Worm (Caenorhabditis elegans) whole organism, L4 larva: ENCODE measurements around the gene bca-1.

Experiments used
- D1046.2 ChIP-seq: fragments of 200-800 bp; sonication (Bioruptor generic); IDR thresholded peaks from 2 replicates; pipeline ENCODE4 v1.3.6; 2022; ENCODE audit warnings: missing genetic modification characterization, missing compliant biosample characterization
- F26F4.8 ChIP-seq: fragments of 200-800 bp; sonication (Bioruptor generic); conservative IDR thresholded peaks from 2 replicates; pipeline ENCODE4 v1.3.6; 2022; ENCODE audit warnings: missing genetic modification characterization, missing compliant biosample characterization
- F37D6.2 ChIP-seq: sonication (generic microtip); optimal IDR thresholded peaks from 2 replicates; lab custom pipeline; 2016; ENCODE audit warnings: mild to moderate bottlenecking, missing genetic modification characterization, missing compliant biosample characterization
- F44E2.7 ChIP-seq: fragments of 200-800 bp; sonication (Bioruptor generic); IDR thresholded peaks from 2 replicates; pipeline ENCODE4 v2.1.2; 2022; ENCODE audit warnings: missing genetic modification characterization, missing compliant biosample characterization
- F49E8.2 ChIP-seq: sonication (generic microtip); optimal IDR thresholded peaks from 2 replicates; lab custom pipeline; 2016; ENCODE audit warnings: missing compliant biosample characterization, mild to moderate bottlenecking, missing genetic modification characterization, borderline replicate concordance
- R02D3.7 ChIP-seq: fragments of 150-350 bp; sonication (generic microtip); optimal IDR thresholded peaks from 3 replicates; lab custom pipeline; 2014; ENCODE audit warnings: missing biosample characterization, missing genetic modification characterization
- Y48G9A.11 ChIP-seq: fragments of 200-800 bp; sonication (Bioruptor generic); IDR thresholded peaks from 2 replicates; pipeline ENCODE4 v1.3.6; 2022; ENCODE audit warnings: missing genetic modification reagents, missing genetic modification characterization, missing compliant biosample characterization
- ZK337.2 ChIP-seq: fragments of 200-800 bp; sonication (Bioruptor generic); IDR thresholded peaks from 2 replicates; pipeline ENCODE4 v1.3.6; 2022; ENCODE audit warnings: missing genetic modification reagents, missing genetic modification characterization, missing compliant biosample characterization
- aha-1 ChIP-seq: fragments of 150-350 bp; peaks from one replicate; lab custom pipeline; 2014; ENCODE audit warnings: missing biosample characterization, missing genetic modification characterization
- ama-1 ChIP-seq: fragments of 150-350 bp; optimal IDR thresholded peaks from 2 replicates; lab custom pipeline; 2014; ENCODE audit warnings: inconsistent platforms, mixed read lengths
- arid-1 ChIP-seq: fragments of 200-800 bp; sonication (Bioruptor generic); conservative IDR thresholded peaks from 2 replicates; pipeline ENCODE4 v1.3.6; 2022; ENCODE audit warnings: missing genetic modification reagents, missing genetic modification characterization, missing compliant biosample characterization
- ceh-20 ChIP-seq: fragments of 200-800 bp; sonication (Bioruptor generic); IDR thresholded peaks from 2 replicates; pipeline ENCODE4 v1.3.6; 2022; ENCODE audit warnings: missing genetic modification reagents, missing genetic modification characterization, missing compliant biosample characterization
- ceh-32 ChIP-seq: sonication (generic microtip); optimal IDR thresholded peaks from 2 replicates; lab custom pipeline; 2016; ENCODE audit warnings: mild to moderate bottlenecking, missing genetic modification characterization, missing compliant biosample characterization; ENCODE audit not compliant: poor library complexity
- ceh-62 ChIP-seq: sonication (generic microtip); optimal IDR thresholded peaks from 2 replicates; lab custom pipeline; 2017; ENCODE audit warnings: missing biosample characterization, missing genetic modification characterization
- ceh-82 ChIP-seq: sonication (generic microtip); optimal IDR thresholded peaks from 2 replicates; lab custom pipeline; 2017; ENCODE audit warnings: missing biosample characterization, missing genetic modification characterization
- ces-1 ChIP-seq: fragments of 150-350 bp; sonication (generic microtip); optimal IDR thresholded peaks from 4 replicates; lab custom pipeline; 2014; ENCODE audit warnings: missing biosample characterization, missing genetic modification reagents, missing genetic modification characterization
- daf-12 ChIP-seq: fragments of 150-350 bp; optimal IDR thresholded peaks from 2 replicates; lab custom pipeline; 2014; ENCODE audit warnings: missing biosample characterization, missing genetic modification reagents, missing genetic modification characterization
- daf-16 ChIP-seq, 3 experiments: sonication (generic microtip); optimal IDR thresholded peaks; 2 replicates each; lab custom pipeline; 2016 to 2017; ENCODE audit warnings: missing genetic modification characterization in 3 of 3, missing genetic modification reagents in 3 of 3, mild to moderate bottlenecking in 2 of 3, missing compliant biosample characterization in 2 of 3, missing biosample characterization in 1 of 3, moderate library complexity in 1 of 3
- daf-8 ChIP-seq: fragments of 200-800 bp; sonication (Bioruptor generic); IDR thresholded peaks from 2 replicates; pipeline ENCODE4 v1.3.6; 2022; ENCODE audit warnings: missing genetic modification characterization, missing compliant biosample characterization
- dpl-1 ChIP-seq: fragments of 150-350 bp; optimal IDR thresholded peaks from 2 replicates; lab custom pipeline; 2014; ENCODE audit warnings: missing biosample characterization, missing genetic modification reagents, missing genetic modification characterization
- dve-1 ChIP-seq: sonication (generic microtip); optimal IDR thresholded peaks from 2 replicates; lab custom pipeline; 2017; ENCODE audit warnings: antibody characterized with exemption, mild to moderate bottlenecking, missing genetic modification characterization, missing compliant biosample characterization; ENCODE audit not compliant: insufficient read depth
- egl-43 ChIP-seq: fragments of 200-800 bp; sonication (Bioruptor generic); IDR thresholded peaks from 2 replicates; pipeline ENCODE4 v1.3.6; 2022; ENCODE audit warnings: missing genetic modification reagents, missing genetic modification characterization, missing compliant biosample characterization
- hlh-11 ChIP-seq: fragments of 200-800 bp; sonication (Bioruptor generic); optimal IDR thresholded peaks from 2 replicates; lab custom pipeline; 2018; ENCODE audit warnings: mild to moderate bottlenecking, missing genetic modification characterization, missing compliant biosample characterization
- hlh-30 ChIP-seq: sonication (generic microtip); optimal IDR thresholded peaks from 2 replicates; lab custom pipeline; 2017; ENCODE audit warnings: antibody characterized with exemption, mild to moderate bottlenecking, missing genetic modification characterization, missing compliant biosample characterization; ENCODE audit not compliant: insufficient read depth
- lim-7 ChIP-seq: fragments of 200-800 bp; sonication (Bioruptor generic); IDR thresholded peaks from 2 replicates; pipeline ENCODE4 v1.3.6; 2022; ENCODE audit warnings: missing genetic modification characterization, missing compliant biosample characterization
- lin-29 ChIP-seq: fragments of 200-800 bp; sonication (Bioruptor generic); IDR thresholded peaks from 2 replicates; pipeline ENCODE4 v1.3.6; 2022; ENCODE audit warnings: missing genetic modification reagents, missing genetic modification characterization, missing compliant biosample characterization
- lin-39 ChIP-seq: fragments of 150-350 bp; optimal IDR thresholded peaks from 2 replicates; lab custom pipeline; 2014; ENCODE audit warnings: missing biosample characterization, missing genetic modification reagents, missing genetic modification characterization
- madf-5 ChIP-seq, 2 experiments: fragments of 200-800 bp; sonication (Bioruptor generic); IDR thresholded peaks; 2 replicates each; pipeline ENCODE4 v1.3.6; 2022; ENCODE audit warnings: missing compliant biosample characterization in 2 of 2, missing genetic modification characterization in 2 of 2
- madf-9 ChIP-seq: fragments of 200-800 bp; sonication (Bioruptor generic); conservative IDR thresholded peaks from 2 replicates; pipeline ENCODE4 v1.3.6; 2022; ENCODE audit warnings: missing genetic modification reagents, missing genetic modification characterization, missing compliant biosample characterization
- mdl-1 ChIP-seq, 2 experiments: fragments of 150-350 bp in 1 of 2; sonication (generic microtip) in 1 of 2; optimal IDR thresholded peaks; 2 replicates each; lab custom pipeline; 2014 to 2017; ENCODE audit warnings: missing biosample characterization in 2 of 2, missing genetic modification characterization in 2 of 2
- mep-1 ChIP-seq: fragments of 150-350 bp; sonication (generic microtip); optimal IDR thresholded peaks from 3 replicates; lab custom pipeline; 2014; ENCODE audit warnings: missing biosample characterization, missing genetic modification characterization
- mes-2 ChIP-seq: sonication (generic microtip); optimal IDR thresholded peaks from 2 replicates; lab custom pipeline; 2016; ENCODE audit warnings: missing genotype, mild to moderate bottlenecking, missing genetic modification characterization, missing compliant biosample characterization; ENCODE audit not compliant: poor library complexity, severe bottlenecking
- nhr-11 ChIP-seq: fragments of 150-350 bp; optimal IDR thresholded peaks from 2 replicates; lab custom pipeline; 2014; ENCODE audit warnings: missing biosample characterization, missing genetic modification characterization
- nhr-111 ChIP-seq: fragments of 200-800 bp; sonication (Bioruptor generic); optimal IDR thresholded peaks from 2 replicates; lab custom pipeline; 2018; ENCODE audit warnings: mild to moderate bottlenecking, missing genetic modification characterization, missing compliant biosample characterization
- nhr-28 ChIP-seq: fragments of 150-350 bp; optimal IDR thresholded peaks from 2 replicates; lab custom pipeline; 2014; ENCODE audit warnings: missing biosample characterization, missing genetic modification characterization
- nhr-6 ChIP-seq: fragments of 150-350 bp; optimal IDR thresholded peaks from 2 replicates; lab custom pipeline; 2014; ENCODE audit warnings: missing biosample characterization, missing genetic modification characterization
- pha-4 ChIP-seq, 2 experiments: fragments of 150-350 bp in 1 of 2; fragments of 200-800 bp in 1 of 2; sonication (Bioruptor generic) in 1 of 2; IDR thresholded peaks in 1 of 2; optimal IDR thresholded peaks in 1 of 2; 2 replicates each; pipeline versions ENCODE4 v1.3.6 to Lab custom; 2014 to 2022; ENCODE audit warnings: missing genetic modification characterization in 2 of 2, missing genetic modification reagents in 2 of 2, missing biosample characterization in 1 of 2, missing compliant biosample characterization in 1 of 2
- rbr-2 ChIP-seq: sonication (generic microtip); optimal IDR thresholded peaks from 2 replicates; lab custom pipeline; 2016; ENCODE audit warnings: missing genotype, missing genetic modification characterization, missing compliant biosample characterization
- saeg-2 ChIP-seq: fragments of 200-800 bp; sonication (Bioruptor generic); IDR thresholded peaks from 2 replicates; pipeline ENCODE4 v1.3.6; 2022; ENCODE audit warnings: missing genetic modification reagents, missing genetic modification characterization, missing compliant biosample characterization
- sdz-12 ChIP-seq: fragments of 200-800 bp; sonication (Bioruptor generic); optimal IDR thresholded peaks from 2 replicates; lab custom pipeline; 2018; ENCODE audit warnings: mild to moderate bottlenecking, missing genetic modification characterization, missing compliant biosample characterization
- snpc-1.2 ChIP-seq: fragments of 200-800 bp; sonication (Bioruptor generic); IDR thresholded peaks from 2 replicates; pipeline ENCODE4 v1.3.6; 2022; ENCODE audit warnings: missing genetic modification reagents, missing genetic modification characterization, missing compliant biosample characterization
- spr-1 ChIP-seq: sonication (generic microtip); optimal IDR thresholded peaks from 2 replicates; lab custom pipeline; 2016; ENCODE audit warnings: mild to moderate bottlenecking, missing genetic modification characterization, missing compliant biosample characterization
- tra-1 ChIP-seq: fragments of 200-800 bp; sonication (Bioruptor generic); IDR thresholded peaks from 2 replicates; pipeline ENCODE4 v1.3.6; 2022; ENCODE audit warnings: missing genetic modification reagents, missing genetic modification characterization, missing compliant biosample characterization
- unc-130 ChIP-seq: sonication (generic microtip); optimal IDR thresholded peaks from 2 replicates; lab custom pipeline; 2016; ENCODE audit warnings: missing genetic modification reagents, missing genetic modification characterization, missing compliant biosample characterization
- unc-39 ChIP-seq: sonication (generic microtip); optimal IDR thresholded peaks from 2 replicates; lab custom pipeline; 2017; ENCODE audit warnings: missing biosample characterization, missing genetic modification characterization
- unc-62 ChIP-seq, 3 experiments: fragments of 150-350 bp in 1 of 3; sonication (generic microtip); optimal IDR thresholded peaks in 2 of 3; peaks in 1 of 3; 1 replicate in 1 of 3; 2 replicates in 2 of 3; lab custom pipeline; 2014 to 2017; ENCODE audit warnings: missing biosample characterization in 3 of 3, missing genetic modification characterization in 3 of 3, missing genetic modification reagents in 3 of 3, missing genotype in 1 of 3
- zfp-2 ChIP-seq: sonication (generic microtip); optimal IDR thresholded peaks from 2 replicates; lab custom pipeline; 2016; ENCODE audit warnings: mild to moderate bottlenecking, missing genetic modification characterization, missing compliant biosample characterization
- zfp-3 ChIP-seq: fragments of 200-800 bp; sonication (Bioruptor generic); conservative IDR thresholded peaks from 2 replicates; pipeline ENCODE4 v1.3.6; 2022; ENCODE audit warnings: missing genetic modification reagents, missing genetic modification characterization, missing compliant biosample characterization

bca-1 gene

DNA sequence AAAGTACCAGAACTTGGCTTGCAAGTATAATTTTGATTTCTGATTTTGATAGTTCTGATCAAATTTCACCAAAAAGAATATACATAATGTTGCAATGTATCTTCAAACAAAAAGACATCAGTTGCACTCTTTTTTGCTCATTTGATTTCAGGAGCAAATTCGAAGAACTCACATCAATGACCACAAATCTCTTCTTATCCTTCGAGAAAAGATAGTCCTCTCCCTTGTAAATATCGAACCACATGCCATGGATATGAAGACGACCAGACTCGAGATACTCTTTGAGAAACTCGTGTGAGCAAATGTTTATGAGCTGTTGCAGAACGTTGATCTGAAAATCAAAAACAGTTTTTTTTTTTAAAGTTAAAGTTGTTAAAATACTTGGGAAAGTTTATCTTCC is 1.7 kb downstream of the bca-1 start:
- peak in 1 of 2 experiments; percentile 23 for TF ChIP-seq daf-16 (GFP tag; optimal IDR thresholded peaks at IDR 0.05; lab: Kevin White, UChicago)
- TF ChIP-seq daf-16 (tag; optimal IDR thresholded peaks at IDR 0.05; lab: Kevin White, UChicago) = no peak
- TF ChIP-seq pha-4 (GFP tag; IDR thresholded peaks at IDR 0.05; lab: Robert Waterston, UW) = no peak
- no peak for TF ChIP-seq pha-4 (tag; optimal IDR thresholded peaks at IDR 0.05; lab: Kevin White, UChicago)
- peak; percentile 1 for TF ChIP-seq nhr-11 (tag; lab: Kevin White, UChicago)
- no peak for TF ChIP-seq lim-7 (GFP tag; lab: Robert Waterston, UW)
- no peak for TF ChIP-seq mes-2 (tag; lab: Kevin White, UChicago)
- no peak for TF ChIP-seq unc-39 (tag; lab: Kevin White, UChicago)

DNA sequence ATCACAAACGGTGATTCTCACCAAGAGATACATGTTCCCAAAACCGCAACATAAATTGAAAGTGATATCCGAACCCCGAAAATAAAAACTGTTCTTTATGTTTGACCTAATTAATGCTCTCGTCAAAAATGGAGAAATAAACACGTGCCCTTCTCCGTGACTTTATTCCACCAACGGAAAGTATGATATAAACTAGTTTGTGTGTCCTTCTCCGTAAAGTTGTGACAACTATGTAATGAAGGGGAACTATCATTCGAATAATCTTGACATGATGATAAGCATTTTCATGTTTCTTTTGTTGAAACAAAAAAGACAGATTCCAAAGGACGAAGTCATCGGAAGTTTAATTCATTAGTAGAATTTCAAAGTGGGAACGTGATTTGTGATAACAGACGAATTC is 3.0 kb downstream of the bca-1 start:
- TF ChIP-seq saeg-2 (GFP tag; lab: Robert Waterston, UW) (no peak), F37D6.2 (tag; lab: Kevin White, UChicago) (no peak), zfp-3 (GFP tag; lab: Robert Waterston, UW) (0 out of 2 replicates have a peak, but pooled peaks have one; percentile 17), F49E8.2 (tag; lab: Kevin White, UChicago) (no peak), mes-2 (tag; lab: Kevin White, UChicago) (no peak), rbr-2 (tag; lab: Kevin White, UChicago) (no peak), ceh-82 (tag; lab: Kevin White, UChicago) (no peak), F26F4.8 (GFP tag; lab: Robert Waterston, UW) (no peak), mep-1 (tag; lab: Kevin White, UChicago) (peak; percentile 62), ceh-32 (tag; lab: Kevin White, UChicago) (no peak), madf-5 (GFP tag; IDR thresholded peaks at IDR 0.05; lab: Robert Waterston, UW) (no peak), ces-1 (no peak), nhr-11 (tag; lab: Kevin White, UChicago) (no peak), R02D3.7 (tag; lab: Kevin White, UChicago) (no peak), dpl-1 (GFP tag; lab: Kevin White, UChicago) (no peak), spr-1 (tag; lab: Kevin White, UChicago) (no peak), ama-1 (lab: Kevin White, UChicago) (peak; percentile 29), lin-39 (tag; lab: Kevin White, UChicago) (no peak), arid-1 (GFP tag; lab: Robert Waterston, UW) (no peak), nhr-6 (peak; percentile 2), sdz-12 (no peak), unc-62 (GFP tag; optimal IDR thresholded peaks at IDR 0.05 in 1 of 2; lab: Kevin White, UChicago) (peak in 1 of 2 experiments; percentile 93), unc-62 (tag; optimal IDR thresholded peaks at IDR 0.05; lab: Kevin White, UChicago) (no peak), unc-130 (GFP tag; lab: Kevin White, UChicago) (no peak), madf-9 (GFP tag; lab: Robert Waterston, UW) (no peak), dve-1 (peak; percentile 3), ZK337.2 (GFP tag; lab: Robert Waterston, UW) (no peak), D1046.2 (GFP tag; lab: Robert Waterston, UW) (no peak), snpc-1.2 (GFP tag; lab: Robert Waterston, UW) (no peak), daf-8 (GFP tag; lab: Robert Waterston, UW) (no peak), hlh-11 (tag; lab: Kevin White, UChicago) (peak; percentile 43), lin-29 (no peak), egl-43 (GFP tag; lab: Robert Waterston, UW) (no peak), ceh-62 (tag; lab: Kevin White, UChicago) (no peak), zfp-2 (tag; lab: Kevin White, UChicago) (no peak), hlh-30 (peak; percentile 76), nhr-28 (tag; lab: Kevin White, UChicago) (peak; percentile 58), daf-12 (no peak), aha-1 (tag; lab: Kevin White, UChicago) (peak; percentile 79), F44E2.7 (GFP tag; lab: Robert Waterston, UW) (no peak), Y48G9A.11 (GFP tag; lab: Robert Waterston, UW) (no peak), nhr-111 (GFP tag; lab: Kevin White, UChicago) (no peak), mdl-1 (tag; optimal IDR thresholded peaks at IDR 0.05; lab: Kevin White, UChicago) (peak in 1 of 2 experiments; percentile 48), ceh-20 (GFP tag; lab: Robert Waterston, UW) (no peak), tra-1 (GFP tag; lab: Robert Waterston, UW) (no peak)
